Worm (Caenorhabditis elegans) whole organism, L4/young adult: ENCODE measurements around the gene hrg-3.

Source experiments
- dao-5 ChIP-seq: sonication (generic microtip); optimal IDR thresholded peaks from 2 replicates; lab custom pipeline; 2016; ENCODE audit warnings: missing genotype, missing genetic modification characterization, moderate library complexity, missing compliant biosample characterization
- him-1 ChIP-seq: sonication (generic microtip); optimal IDR thresholded peaks from 2 replicates; lab custom pipeline; 2016; ENCODE audit warnings: missing genotype, missing genetic modification reagents, missing genetic modification characterization, missing compliant biosample characterization

- TF ChIP-seq him-1 (tag; lab: Kevin White, UChicago) (no peak), dao-5 (tag; lab: Kevin White, UChicago) (no peak)
Observed at ce11 chrV:9771311-9771710, 15.0 kb downstream of the hrg-3 start.
